Worm (Caenorhabditis elegans): ENCODE data around the gene R02F11.2.

DNA sequence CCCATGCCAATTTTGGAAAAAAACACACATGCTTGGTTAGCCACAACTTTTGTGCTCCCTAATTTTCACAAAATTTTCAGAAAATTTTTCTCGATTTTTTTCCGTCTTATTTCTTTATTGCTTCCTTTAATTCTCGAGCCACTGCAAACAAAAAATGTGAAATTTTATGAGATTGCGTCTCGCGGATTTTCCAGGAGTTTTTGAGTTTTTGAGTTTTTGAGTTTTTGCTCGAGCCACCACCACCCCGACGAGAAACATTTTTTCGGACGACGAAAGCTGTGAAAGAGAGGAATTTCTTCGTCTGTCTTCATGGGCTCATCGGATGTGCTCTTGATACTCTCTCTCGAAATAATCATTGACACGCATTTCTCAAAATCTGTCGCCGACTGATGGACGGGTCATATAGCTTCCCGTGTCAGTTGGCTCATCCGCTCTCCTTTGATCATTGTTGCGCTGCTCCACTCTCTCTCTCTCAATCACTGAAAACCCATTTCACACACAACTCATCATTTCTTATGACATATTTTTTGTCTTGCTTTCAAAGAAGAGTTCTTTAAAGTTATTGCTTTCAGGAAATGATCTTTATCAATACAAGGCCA, 16.9 kb upstream of the R02F11.2 start, which contains the start of gene C18G1.1:
- TF ChIP-seq ceh-22 (tag; optimal IDR thresholded peaks at IDR 0.05) (no peak), ama-1 (optimal IDR thresholded peaks at IDR 0.05) (no peak), pha-4 (tag; optimal IDR thresholded peaks at IDR 0.05) (no peak), rnt-1 (tag; optimal IDR thresholded peaks at IDR 0.05) (peak; percentile 44), eyg-1 (tag; optimal IDR thresholded peaks at IDR 0.05) (no peak)
